Fruit fly (Drosophila melanogaster): ENCODE data around the gene Oli.

Oli gene

dm6 chr2L:17594087-17594486, 5.1 kb downstream of the Oli start:
- TF ChIP-seq Clk (GFP tag; optimal IDR thresholded peaks at IDR 0.05) (no peak), CG7101 (tag; optimal IDR thresholded peaks at IDR 0.05) (no peak), CG12768 (GFP tag; optimal IDR thresholded peaks at IDR 0.05) (no peak), CG7045 (GFP tag; optimal IDR thresholded peaks at IDR 0.05) (no peak), pad (GFP tag; optimal IDR thresholded peaks at IDR 0.05) (no peak), kay (GFP tag; ENCODE audit: borderline replicate concordance) (no peak), tj (GFP tag; optimal IDR thresholded peaks at IDR 0.05) (no peak), cnc (optimal IDR thresholded peaks at IDR 0.05) (no peak), CG33017 (tag; optimal IDR thresholded peaks at IDR 0.05) (no peak), CG11617 (GFP tag; optimal IDR thresholded peaks at IDR 0.05) (no peak), CG5204 (GFP tag; optimal IDR thresholded peaks at IDR 0.05) (no peak), toe (GFP tag; optimal IDR thresholded peaks at IDR 0.05) (no peak)

- TF ChIP-seq toe (GFP tag; optimal IDR thresholded peaks at IDR 0.05) (no peak), Crg-1 (GFP tag; optimal IDR thresholded peaks at IDR 0.05) (no peak), Mnt (GFP tag; optimal IDR thresholded peaks at IDR 0.05) (no peak), ovo (GFP tag; optimal IDR thresholded peaks at IDR 0.05) (no peak), pad (GFP tag; optimal IDR thresholded peaks at IDR 0.05) (no peak), CG12768 (GFP tag; optimal IDR thresholded peaks at IDR 0.05) (no peak), kay (GFP tag; ENCODE audit: borderline replicate concordance) (no peak), Clk (GFP tag; optimal IDR thresholded peaks at IDR 0.05) (no peak), CG11617 (GFP tag; optimal IDR thresholded peaks at IDR 0.05) (no peak), bab1 (GFP tag; optimal IDR thresholded peaks at IDR 0.05) (no peak)
Observed at dm6 chr2L:17603152-17603551, 14.2 kb downstream of the Oli start.

- TF ChIP-seq CG7045 (GFP tag; optimal IDR thresholded peaks at IDR 0.05) = no peak
- TF ChIP-seq pad (GFP tag; optimal IDR thresholded peaks at IDR 0.05) = no peak
- TF ChIP-seq CG11617 (GFP tag; optimal IDR thresholded peaks at IDR 0.05) = no peak
- TF ChIP-seq CG1620 (GFP tag; optimal IDR thresholded peaks at IDR 0.05) = no peak
Observed at dm6 chr2L:17615471-17615870, 26.5 kb downstream of the Oli start.

dm6 chr2L:17621194-17621593, 32.2 kb downstream of the Oli start:
- TF ChIP-seq CG7045 (GFP tag; optimal IDR thresholded peaks at IDR 0.05) = no peak
- no peak for TF ChIP-seq Mnt (GFP tag; optimal IDR thresholded peaks at IDR 0.05)
- no peak for TF ChIP-seq cnc (optimal IDR thresholded peaks at IDR 0.05)
- no peak for TF ChIP-seq pad (GFP tag; optimal IDR thresholded peaks at IDR 0.05)
- TF ChIP-seq CG5204 (GFP tag; optimal IDR thresholded peaks at IDR 0.05) = no peak
- no peak for TF ChIP-seq CG11617 (GFP tag; optimal IDR thresholded peaks at IDR 0.05)
- no peak for TF ChIP-seq cic (GFP tag; optimal IDR thresholded peaks at IDR 0.05)
- no peak for TF ChIP-seq Clk (GFP tag; optimal IDR thresholded peaks at IDR 0.05)

dm6 chr2L:17625992-17626391, 37.0 kb downstream of the Oli start, which contains the start of gene CG15147:
CG15147 (minus strand) TSS chr2L:17626381.
- TF ChIP-seq bab1 (GFP tag; optimal IDR thresholded peaks at IDR 0.05) = no peak

- TF ChIP-seq CG11617 (GFP tag; optimal IDR thresholded peaks at IDR 0.05) (no peak), tj (GFP tag; optimal IDR thresholded peaks at IDR 0.05) (no peak)
Observed at dm6 chr2L:17627559-17627958, 38.6 kb downstream of the Oli start, which contains the start of gene CG43054. CG43054 (plus strand) TSS chr2L:17627859.
